Worm (Caenorhabditis elegans): Measurements from ENCODE around the gene ttr-43.

ttr-43 gene

ce11 chrV:12541207-12541606 lies 49.3 kb downstream of the ttr-43 start:
- TF ChIP-seq ama-1 (optimal IDR thresholded peaks at IDR 0.05) (no peak), pes-1 (GFP tag; IDR thresholded peaks at IDR 0.05) (no peak), hmbx-1 (tag; optimal IDR thresholded peaks at IDR 0.05) (no peak), B0310.2 (tag; optimal IDR thresholded peaks at IDR 0.05) (no peak), aly-1 (tag; optimal IDR thresholded peaks at IDR 0.05) (no peak), flt-1 (GFP tag; IDR thresholded peaks at IDR 0.05) (no peak), ets-7 (tag; optimal IDR thresholded peaks at IDR 0.05) (no peak), scrt-1 (GFP tag; IDR thresholded peaks at IDR 0.05) (no peak), tbx-11 (GFP tag; IDR thresholded peaks at IDR 0.05) (no peak), hnd-1 (tag; optimal IDR thresholded peaks at IDR 0.05) (no peak), ceh-36 (tag; optimal IDR thresholded peaks at IDR 0.05) (no peak), hmg-4 (GFP tag; optimal IDR thresholded peaks at IDR 0.05) (no peak), tbx-37 (GFP tag; conservative IDR thresholded peaks at IDR 0.05) (no peak), F13C5.2 (tag; optimal IDR thresholded peaks at IDR 0.05) (no peak), tra-4 (tag; optimal IDR thresholded peaks at IDR 0.05) (no peak), ceh-13 (GFP tag; optimal IDR thresholded peaks at IDR 0.05) (no peak), sea-1 (GFP tag; conservative IDR thresholded peaks at IDR 0.05) (no peak)

ce11 chrV:12540739-12541138 lies 49.8 kb downstream of the ttr-43 start, which contains the start of gene F45D3.2:
TSS of gene F45D3.2 (plus strand) at chrV:12541039.
- TF ChIP-seq ama-1 (optimal IDR thresholded peaks at IDR 0.05) (no peak), hnd-1 (tag; optimal IDR thresholded peaks at IDR 0.05) (no peak), flt-1 (GFP tag; IDR thresholded peaks at IDR 0.05) (no peak), hmg-4 (GFP tag; optimal IDR thresholded peaks at IDR 0.05) (no peak), tbx-37 (GFP tag; conservative IDR thresholded peaks at IDR 0.05) (no peak), aly-1 (tag; optimal IDR thresholded peaks at IDR 0.05) (no peak), B0310.2 (tag; optimal IDR thresholded peaks at IDR 0.05) (no peak), hmbx-1 (tag; optimal IDR thresholded peaks at IDR 0.05) (no peak), ets-7 (tag; optimal IDR thresholded peaks at IDR 0.05) (no peak), sea-1 (GFP tag; conservative IDR thresholded peaks at IDR 0.05) (no peak), tra-4 (tag; optimal IDR thresholded peaks at IDR 0.05) (no peak), pes-1 (GFP tag; IDR thresholded peaks at IDR 0.05) (no peak), ceh-36 (tag; optimal IDR thresholded peaks at IDR 0.05) (no peak), ceh-13 (GFP tag; optimal IDR thresholded peaks at IDR 0.05) (no peak), scrt-1 (GFP tag; IDR thresholded peaks at IDR 0.05) (no peak), F13C5.2 (tag; optimal IDR thresholded peaks at IDR 0.05) (no peak), tbx-11 (GFP tag; IDR thresholded peaks at IDR 0.05) (no peak)

- TF ChIP-seq ceh-36 (tag; optimal IDR thresholded peaks at IDR 0.05) = no peak
- TF ChIP-seq hmg-4 (GFP tag; optimal IDR thresholded peaks at IDR 0.05) = no peak
- no peak for TF ChIP-seq tbx-37 (GFP tag; conservative IDR thresholded peaks at IDR 0.05)
- TF ChIP-seq aly-1 (tag; optimal IDR thresholded peaks at IDR 0.05) = no peak
Observed at ce11 chrV:12540018-12540417, 50.5 kb downstream of the ttr-43 start.

Data from whole organism, early embryonic.